Worm (Caenorhabditis elegans) whole organism, L4/young adult: ENCODE results near the gene srw-112.

Experiments used
- W03F9.2 ChIP-seq: fragments of 150-350 bp; optimal IDR thresholded peaks from 2 replicates; lab custom pipeline; 2014; ENCODE audit warnings: missing biosample characterization, missing genetic modification characterization
- dao-5 ChIP-seq: sonication (generic microtip); optimal IDR thresholded peaks from 2 replicates; lab custom pipeline; 2016; ENCODE audit warnings: missing genotype, missing genetic modification characterization, moderate library complexity, missing compliant biosample characterization
- him-1 ChIP-seq: sonication (generic microtip); optimal IDR thresholded peaks from 2 replicates; lab custom pipeline; 2016; ENCODE audit warnings: missing genotype, missing genetic modification reagents, missing genetic modification characterization, missing compliant biosample characterization

- TF ChIP-seq him-1 (tag; lab: Kevin White, UChicago), result no peak
- TF ChIP-seq W03F9.2 (tag; lab: Kevin White, UChicago), result no peak
- no peak for TF ChIP-seq dao-5
These were observed 41.1 kb downstream of the srw-112 start, which contains the start of gene srh-88 for ce11 chrV:2964786-2965185.
